Worm (Caenorhabditis elegans): ENCODE data around the gene C03E10.3.

C03E10.3 gene

ce11 chrV:11279564-11279963 is 6.7 kb upstream of the C03E10.3 start:
- TF ChIP-seq ets-5 (GFP tag; IDR thresholded peaks at IDR 0.05) (no peak), ces-1 (GFP tag; optimal IDR thresholded peaks at IDR 0.05) (no peak), irx-1 (tag; optimal IDR thresholded peaks at IDR 0.05) (no peak), zip-4 (GFP tag; optimal IDR thresholded peaks at IDR 0.05) (no peak), rnt-1 (tag; optimal IDR thresholded peaks at IDR 0.05) (no peak), efl-1 (optimal IDR thresholded peaks at IDR 0.05) (no peak), efl-1 (GFP tag; optimal IDR thresholded peaks at IDR 0.05 in 1 of 2) (no peak), snpc-4 (tag; optimal IDR thresholded peaks at IDR 0.05) (no peak), nhr-71 (tag; optimal IDR thresholded peaks at IDR 0.05) (no peak), fkh-8 (tag; optimal IDR thresholded peaks at IDR 0.05) (no peak), mef-2 (tag; optimal IDR thresholded peaks at IDR 0.05) (no peak), ceh-63 (GFP tag; optimal IDR thresholded peaks at IDR 0.05) (no peak), sup-37 (GFP tag; optimal IDR thresholded peaks at IDR 0.05) (no peak), pax-3 (tag; optimal IDR thresholded peaks at IDR 0.05) (no peak), mep-1 (tag; optimal IDR thresholded peaks at IDR 0.05) (no peak), xbp-1 (tag; optimal IDR thresholded peaks at IDR 0.05) (no peak), sox-4 (tag; optimal IDR thresholded peaks at IDR 0.05) (no peak), lir-3 (tag; optimal IDR thresholded peaks at IDR 0.05; ENCODE audit: poor library complexity) (no peak), tbx-2 (tag; optimal IDR thresholded peaks at IDR 0.05) (no peak), elt-2 (tag; optimal IDR thresholded peaks at IDR 0.05) (no peak), nhr-90 (tag; optimal IDR thresholded peaks at IDR 0.05; ENCODE audit: poor library complexity) (no peak)

- TF ChIP-seq nhr-47 (tag; optimal IDR thresholded peaks at IDR 0.05) (no peak), C34B4.2 (tag; optimal IDR thresholded peaks at IDR 0.05) (no peak), nhr-77 (tag; optimal IDR thresholded peaks at IDR 0.05) (no peak), nhr-71 (tag; optimal IDR thresholded peaks at IDR 0.05) (no peak), egl-13 (tag; optimal IDR thresholded peaks at IDR 0.05) (no peak), pqm-1 (tag; optimal IDR thresholded peaks at IDR 0.05) (no peak), fkh-8 (tag; optimal IDR thresholded peaks at IDR 0.05) (no peak), alr-1 (tag; optimal IDR thresholded peaks at IDR 0.05; ENCODE audit: borderline replicate concordance) (no peak), snpc-4 (tag; optimal IDR thresholded peaks at IDR 0.05) (no peak), grh-1 (GFP tag; IDR thresholded peaks at IDR 0.05) (no peak), nhr-28 (tag; optimal IDR thresholded peaks at IDR 0.05) (no peak), ceh-90 (tag; optimal IDR thresholded peaks at IDR 0.05) (no peak), zip-4 (GFP tag; optimal IDR thresholded peaks at IDR 0.05) (no peak), mab-9 (GFP tag; IDR thresholded peaks at IDR 0.05) (no peak), lin-13 (GFP tag; optimal IDR thresholded peaks at IDR 0.05) (no peak), nhr-85 (tag) (peak; percentile 37), ces-1 (GFP tag; optimal IDR thresholded peaks at IDR 0.05) (no peak), ztf-11 (tag; optimal IDR thresholded peaks at IDR 0.05) (no peak), xbp-1 (tag; optimal IDR thresholded peaks at IDR 0.05) (no peak), lsy-2 (tag; optimal IDR thresholded peaks at IDR 0.05) (peak in 1 of 2 experiments; percentile 11), elt-3 (tag; optimal IDR thresholded peaks at IDR 0.05) (peak in 1 of 6 experiments; percentile 27), unc-98 (GFP tag; IDR thresholded peaks at IDR 0.05) (no peak), aha-1 (tag; optimal IDR thresholded peaks at IDR 0.05) (no peak), egl-27 (tag; optimal IDR thresholded peaks at IDR 0.05) (no peak), ama-1 (optimal IDR thresholded peaks at IDR 0.05) (no peak), nhr-11 (tag; optimal IDR thresholded peaks at IDR 0.05) (no peak), ets-5 (GFP tag; IDR thresholded peaks at IDR 0.05) (no peak), skn-1 (tag; optimal IDR thresholded peaks at IDR 0.05) (no peak), ceh-82 (tag; optimal IDR thresholded peaks at IDR 0.05) (peak in 1 of 3 experiments; percentile 8), sup-37 (GFP tag; optimal IDR thresholded peaks at IDR 0.05) (no peak), fkh-10 (GFP tag; optimal IDR thresholded peaks at IDR 0.05) (no peak), nhr-76 (tag; optimal IDR thresholded peaks at IDR 0.05) (no peak), unc-30 (tag; optimal IDR thresholded peaks at IDR 0.05) (no peak), ztf-4 (tag; optimal IDR thresholded peaks at IDR 0.05) (no peak), tlp-1 (tag; optimal IDR thresholded peaks at IDR 0.05) (no peak), jun-1 (tag; optimal IDR thresholded peaks at IDR 0.05) (no peak), lin-15B (tag; optimal IDR thresholded peaks at IDR 0.05) (no peak), lir-3 (tag; optimal IDR thresholded peaks at IDR 0.05; ENCODE audit: poor library complexity) (no peak)
Observed at ce11 chrV:11281414-11282209, 4.6 kb upstream of the C03E10.3 start.
